Worm (Caenorhabditis elegans) whole organism, L4 larva: ENCODE results near the gene C51E3.6.

Experiments
- F44E2.7 ChIP-seq: fragments of 200-800 bp; sonication (Bioruptor generic); IDR thresholded peaks from 2 replicates; pipeline ENCODE4 v2.1.2; 2022; ENCODE audit warnings: missing genetic modification characterization, missing compliant biosample characterization
- F49E8.2 ChIP-seq: sonication (generic microtip); optimal IDR thresholded peaks from 2 replicates; lab custom pipeline; 2016; ENCODE audit warnings: missing compliant biosample characterization, mild to moderate bottlenecking, missing genetic modification characterization, borderline replicate concordance
- ama-1 ChIP-seq: fragments of 150-350 bp; optimal IDR thresholded peaks from 2 replicates; lab custom pipeline; 2014; ENCODE audit warnings: inconsistent platforms, mixed read lengths
- fos-1 ChIP-seq: fragments of 150-350 bp; optimal IDR thresholded peaks from 2 replicates; lab custom pipeline; 2014; ENCODE audit warnings: missing biosample characterization, missing genetic modification characterization
- lir-3 ChIP-seq: sonication (generic microtip); optimal IDR thresholded peaks from 2 replicates; lab custom pipeline; 2016; ENCODE audit warnings: mild to moderate bottlenecking, missing genetic modification characterization, missing compliant biosample characterization
- mdl-1 ChIP-seq, 2 experiments: fragments of 150-350 bp in 1 of 2; sonication (generic microtip) in 1 of 2; optimal IDR thresholded peaks; 2 replicates each; lab custom pipeline; 2014 to 2017; ENCODE audit warnings: missing biosample characterization in 2 of 2, missing genetic modification characterization in 2 of 2
- mxl-2 ChIP-seq: fragments of 200-800 bp; sonication (Bioruptor generic); conservative IDR thresholded peaks from 2 replicates; pipeline ENCODE4 v1.3.6; 2022; ENCODE audit warnings: missing genetic modification reagents, missing genetic modification characterization, missing compliant biosample characterization
- nhr-25 ChIP-seq: sonication (generic microtip); optimal IDR thresholded peaks from 2 replicates; lab custom pipeline; 2017; ENCODE audit warnings: missing genetic modification characterization, mild to moderate bottlenecking, missing compliant biosample characterization, antibody characterized with exemption, moderate library complexity, borderline replicate concordance; ENCODE audit not compliant: insufficient read depth
- nhr-48 ChIP-seq: sonication (generic microtip); optimal IDR thresholded peaks from 2 replicates; lab custom pipeline; 2016; ENCODE audit warnings: mild to moderate bottlenecking, missing genetic modification characterization, missing compliant biosample characterization
- skn-1 ChIP-seq: fragments of 150-350 bp; optimal IDR thresholded peaks from 2 replicates; lab custom pipeline; 2014; ENCODE audit warnings: missing biosample characterization, missing genetic modification characterization
- unc-130 ChIP-seq: sonication (generic microtip); optimal IDR thresholded peaks from 2 replicates; lab custom pipeline; 2016; ENCODE audit warnings: missing genetic modification reagents, missing genetic modification characterization, missing compliant biosample characterization

DNA sequence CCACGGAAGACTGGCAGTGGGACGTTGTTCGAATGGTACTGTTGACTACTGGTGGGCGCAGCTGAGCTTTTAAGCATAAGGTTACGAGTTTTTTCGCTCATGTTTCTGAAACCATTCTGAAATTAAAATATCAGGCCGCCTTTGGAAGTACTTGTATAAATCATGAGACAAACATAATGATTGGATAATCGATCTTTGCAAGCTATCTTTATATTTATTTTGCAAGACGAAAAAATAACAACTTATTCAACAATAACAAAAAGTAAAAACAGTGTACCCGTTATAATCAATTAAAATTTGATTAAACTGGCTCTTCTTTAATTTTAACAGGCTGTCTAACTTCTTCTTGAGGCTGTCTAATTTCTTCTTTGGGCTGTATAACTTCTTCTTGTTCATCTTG, 39.2 kb upstream of the C51E3.6 start, which contains the start of gene ZK856.16:
- TF ChIP-seq mdl-1 (tag; optimal IDR thresholded peaks at IDR 0.05; lab: Kevin White, UChicago) (no peak), ama-1 (lab: Kevin White, UChicago) (no peak), fos-1 (tag; lab: Kevin White, UChicago) (no peak), unc-130 (GFP tag; lab: Kevin White, UChicago) (no peak), nhr-48 (no peak), nhr-25 (no peak), skn-1 (tag; lab: Kevin White, UChicago) (no peak), F49E8.2 (tag; lab: Kevin White, UChicago) (no peak), lir-3 (tag; lab: Kevin White, UChicago) (no peak), mxl-2 (no peak), F44E2.7 (GFP tag; lab: Robert Waterston, UW) (no peak)
